Fruit fly (Drosophila melanogaster): ENCODE measurements around the gene Afti.

Gene Afti

DNA sequence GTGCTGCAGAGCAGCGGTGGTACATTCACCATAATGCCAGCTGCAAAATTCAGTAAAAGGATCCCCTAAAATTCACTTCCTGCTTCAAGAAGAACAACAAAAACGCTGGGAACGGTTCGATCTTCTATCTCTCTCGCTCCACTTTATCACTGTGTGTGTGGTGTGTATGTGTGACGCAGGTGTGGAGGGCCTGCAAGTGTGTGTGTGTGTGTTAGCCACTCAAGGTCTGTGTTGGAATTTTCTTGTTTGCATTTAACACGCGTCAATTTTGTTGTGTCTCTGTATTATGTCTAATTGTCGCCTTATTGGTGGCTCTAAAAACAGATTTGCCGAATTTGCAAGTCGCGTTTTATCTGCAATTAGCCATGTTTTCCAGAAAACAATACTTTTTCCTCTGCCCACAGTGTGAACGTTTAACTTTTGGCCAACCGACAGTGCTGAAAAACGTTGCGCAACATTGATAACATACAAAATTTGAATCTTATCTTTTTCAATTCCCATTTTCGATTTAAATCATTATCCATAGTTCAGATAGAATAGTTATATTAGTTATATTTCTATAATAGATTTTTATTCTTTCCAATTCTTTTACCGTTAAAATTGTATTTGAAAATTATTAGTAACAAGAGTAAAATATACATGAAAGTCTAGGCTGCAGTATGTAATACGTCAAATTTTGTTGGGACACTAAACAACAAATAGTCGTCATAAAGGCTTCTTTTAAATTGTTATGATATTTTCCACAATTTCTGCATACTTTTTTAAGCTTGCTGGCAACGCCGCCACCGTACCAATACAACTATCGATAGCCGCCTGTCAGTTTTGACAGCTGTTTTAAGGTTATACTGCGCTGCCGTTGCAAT, at the start of gene Afti, which contains the start of gene ATPsynE (continued):
- TF ChIP-seq CG2129 (GFP tag; IDR thresholded peaks at IDR 0.05; ENCODE audit: partially characterized antibody) = peak; percentile 35; the same call in 1 of the 2 replicates
- TF ChIP-seq CG33213 (GFP tag; optimal IDR thresholded peaks at IDR 0.05) = peak; percentile 50
- peak; percentile 60 for TF ChIP-seq ap (GFP tag; IDR thresholded peaks at IDR 0.05)
- TF ChIP-seq dysf (GFP tag; IDR thresholded peaks at IDR 0.05) = peak; percentile 65; the same call in 2 of the 3 replicates
- peak; percentile 74 for TF ChIP-seq CG17361 (GFP tag; IDR thresholded peaks at IDR 0.05)
- TF ChIP-seq gsb-n (tag; optimal IDR thresholded peaks at IDR 0.05) = no peak
- TF ChIP-seq amos (GFP tag; IDR thresholded peaks at IDR 0.05; ENCODE audit: partially characterized antibody) = peak; percentile 76
- TF ChIP-seq cato (GFP tag; optimal IDR thresholded peaks at IDR 0.05; ENCODE audit: borderline replicate concordance) = peak; percentile 8
- TF ChIP-seq Hr39 (optimal IDR thresholded peaks at IDR 0.05) = no peak
- peak; percentile 70 for TF ChIP-seq Hsf (GFP tag; optimal IDR thresholded peaks at IDR 0.05)
- TF ChIP-seq bowl (GFP tag; IDR thresholded peaks at IDR 0.05) = no peak
- TF ChIP-seq ftz-f1 (GFP tag; optimal IDR thresholded peaks at IDR 0.05) = peak; percentile 97
- TF ChIP-seq CG16815 (GFP tag; optimal IDR thresholded peaks at IDR 0.05) = peak; percentile 60
- 0 out of 3 replicates have a peak, but pooled peaks have one; percentile 40 for TF ChIP-seq CG6175 (GFP tag; IDR thresholded peaks at IDR 0.05)
- TF ChIP-seq CG8478 (optimal IDR thresholded peaks at IDR 0.05) = peak; percentile 93
- no peak for TF ChIP-seq CG6683 (GFP tag; optimal IDR thresholded peaks at IDR 0.05)
- TF ChIP-seq Doc2 (GFP tag; IDR thresholded peaks at IDR 0.05) = no peak
- no peak for TF ChIP-seq GATAe (GFP tag; conservative IDR thresholded peaks at IDR 0.05)
- TF ChIP-seq dm (GFP tag; optimal IDR thresholded peaks at IDR 0.05) = peak; percentile 39
- TF ChIP-seq CG11696 (GFP tag; IDR thresholded peaks at IDR 0.05) = no peak
- TF ChIP-seq Med (GFP tag) = peak; percentile 97
- peak; percentile 62 for TF ChIP-seq fd3F (GFP tag; optimal IDR thresholded peaks at IDR 0.05)
- peak; percentile 65 for TF ChIP-seq CG12942 (GFP tag; optimal IDR thresholded peaks at IDR 0.05)
- no peak for TF ChIP-seq E2f1 (GFP tag; IDR thresholded peaks at IDR 0.05)
- TF ChIP-seq zen2 (GFP tag; IDR thresholded peaks at IDR 0.05; ENCODE audit: partially characterized antibody) = no peak; the same call in 2 of the 3 replicates
- TF ChIP-seq CG8281 (tag; optimal IDR thresholded peaks at IDR 0.05) = no peak
- TF ChIP-seq z (GFP tag; IDR thresholded peaks at IDR 0.05) = peak; percentile 39; the same call in 1 of the 3 replicates
- no peak for TF ChIP-seq Lpt (GFP tag; optimal IDR thresholded peaks at IDR 0.05)
- TF ChIP-seq CG30020 (tag; optimal IDR thresholded peaks at IDR 0.05) = no peak
- peak; percentile 51 for TF ChIP-seq PHDP (tag; optimal IDR thresholded peaks at IDR 0.05)
- peak; percentile 49 for TF ChIP-seq CG31388 (GFP tag; optimal IDR thresholded peaks at IDR 0.05)
- TF ChIP-seq eyg (GFP tag; optimal IDR thresholded peaks at IDR 0.05) = no peak
- no peak for TF ChIP-seq grn (GFP tag; optimal IDR thresholded peaks at IDR 0.05)
- no peak for TF ChIP-seq Jarid2 (GFP tag; optimal IDR thresholded peaks at IDR 0.05)
- TF ChIP-seq ab (GFP tag; optimal IDR thresholded peaks at IDR 0.05) = no peak
- peak; percentile 54 for TF ChIP-seq CG6689 (GFP tag; IDR thresholded peaks at IDR 0.05)
- peak; percentile 29 for TF ChIP-seq Max (GFP tag; optimal IDR thresholded peaks at IDR 0.05)
- no peak for TF ChIP-seq Dip2 (GFP tag; IDR thresholded peaks at IDR 0.05)
- peak; percentile 66 for TF ChIP-seq CG13624 (GFP tag; optimal IDR thresholded peaks at IDR 0.05)
- peak; percentile 80 for TF ChIP-seq ind (GFP tag; optimal IDR thresholded peaks at IDR 0.05)
- TF ChIP-seq ems (GFP tag; optimal IDR thresholded peaks at IDR 0.05) = peak; percentile 65
- TF ChIP-seq wdn (GFP tag; IDR thresholded peaks at IDR 0.05) = peak; percentile 37; the same call in 1 of the 2 replicates
- peak; percentile 46 for TF ChIP-seq CG1792 (GFP tag; optimal IDR thresholded peaks at IDR 0.05)
- no peak for TF ChIP-seq odd (GFP tag; optimal IDR thresholded peaks at IDR 0.05)
- no peak for TF ChIP-seq CG31441 (GFP tag; IDR thresholded peaks at IDR 0.05)
- peak; percentile 44 for TF ChIP-seq CG12769 (tag; optimal IDR thresholded peaks at IDR 0.05)
- TF ChIP-seq CG34376 (GFP tag; optimal IDR thresholded peaks at IDR 0.05) = peak; percentile 39
- TF ChIP-seq CG6654 (GFP tag; optimal IDR thresholded peaks at IDR 0.05) = peak; percentile 41
- TF ChIP-seq chn (GFP tag; optimal IDR thresholded peaks at IDR 0.05) = peak; percentile 63
- TF ChIP-seq Vsx1 (GFP tag; optimal IDR thresholded peaks at IDR 0.05) = no peak

Measured in whole organism, embryonic.